Fruit fly (Drosophila melanogaster) whole organism, adult: ENCODE data around the gene baf.

Experiments used
- Hr96 ChIP-seq: fragments of 200-800 bp; sonication (Bioruptor generic); optimal IDR thresholded peaks from 2 replicates; lab custom pipeline; 2016; ENCODE audit warnings: missing biosample characterization, missing genetic modification characterization
- bab1 ChIP-seq: fragments of 200-800 bp; sonication (Bioruptor generic); optimal IDR thresholded peaks from 3 replicates; lab custom pipeline; 2019; ENCODE audit warnings: missing biosample characterization, mild to moderate bottlenecking, missing genetic modification characterization, moderate library complexity
- cic ChIP-seq: fragments of 200-800 bp; sonication (Bioruptor generic); optimal IDR thresholded peaks from 2 replicates; lab custom pipeline; 2017; ENCODE audit warnings: missing biosample characterization, mild to moderate bottlenecking, missing genetic modification characterization, moderate library complexity
- pad ChIP-seq: fragments of 200-800 bp; sonication (Bioruptor generic); optimal IDR thresholded peaks from 3 replicates; lab custom pipeline; 2017; ENCODE audit warnings: missing biosample characterization, missing genetic modification characterization, mild to moderate bottlenecking, moderate library complexity, missing genetic modification reagents
- toe ChIP-seq: fragments of 200-800 bp; sonication (Bioruptor generic); optimal IDR thresholded peaks from 2 replicates; lab custom pipeline; 2016; ENCODE audit warnings: missing biosample characterization, missing genetic modification characterization

- TF ChIP-seq toe (GFP tag; lab: Kevin White, UChicago) (no peak), cic (GFP tag; lab: Kevin White, UChicago) (peak; percentile 62), Hr96 (GFP tag; lab: Kevin White, UChicago) (no peak), bab1 (no peak), pad (no peak)
Measured at dm6 chr2L:7989868-7990267, 39.4 kb upstream of the baf start.
